Worm (Caenorhabditis elegans): ENCODE data around the gene hrpk-2.

DNA sequence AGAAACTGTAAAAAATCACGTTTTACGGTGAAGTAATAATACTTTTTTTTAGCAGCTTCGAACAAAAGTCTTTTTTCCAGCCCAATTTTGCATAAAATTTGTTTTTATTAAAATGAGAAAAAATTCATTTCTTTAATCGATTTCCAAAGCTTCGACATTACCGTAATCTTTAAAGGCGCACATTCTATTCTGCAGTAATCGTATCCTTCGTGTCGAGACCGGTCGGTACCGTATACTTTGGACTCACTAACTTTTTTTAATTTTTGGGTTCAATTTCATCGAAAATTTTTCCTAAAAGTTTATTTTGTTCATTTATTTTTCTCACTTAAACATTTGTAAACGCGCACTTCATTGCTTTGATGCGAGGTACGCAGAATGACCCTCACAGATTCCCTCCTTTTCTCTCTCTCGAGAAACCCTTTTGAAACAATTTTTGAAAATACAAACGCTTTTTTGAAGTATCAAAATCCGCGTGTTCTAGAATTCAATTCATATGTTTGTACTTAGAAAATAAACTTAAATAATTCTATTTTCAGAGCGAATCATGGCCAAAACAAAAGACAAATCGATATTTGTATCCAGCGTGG, at the start of gene hrpk-2:
- TF ChIP-seq scrt-1 (GFP tag; IDR thresholded peaks at IDR 0.05) = no peak
- no peak for TF ChIP-seq ets-7 (tag; optimal IDR thresholded peaks at IDR 0.05)
- TF ChIP-seq flt-1 (GFP tag; IDR thresholded peaks at IDR 0.05) = no peak

All from whole organism, early embryonic.